Fruit fly (Drosophila melanogaster): ENCODE results near the gene CG13082.

Gene CG13082

DNA sequence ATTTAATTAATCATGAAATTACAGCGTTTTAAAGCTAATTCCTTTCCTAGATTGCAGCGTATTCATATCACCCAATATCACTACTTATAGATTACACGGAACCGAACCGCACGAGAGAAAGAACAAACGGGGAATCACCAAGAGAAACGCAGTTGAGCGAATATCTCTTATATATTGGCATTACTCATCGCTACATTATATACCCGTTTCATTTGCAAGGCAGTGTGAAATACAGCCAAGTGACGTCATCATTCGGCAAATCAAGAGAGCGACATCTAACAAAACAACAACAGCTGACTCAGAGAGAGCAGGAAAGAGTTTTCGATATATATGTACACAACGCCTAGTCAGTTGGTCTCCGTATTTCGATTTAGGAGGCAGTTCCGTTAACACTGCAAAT lies 9.9 kb downstream of the CG13082 start, which contains the start of gene Tep4 (continued):
- TF ChIP-seq wek (GFP tag; optimal IDR thresholded peaks at IDR 0.05) (peak; percentile 23), CG11093 (GFP tag; IDR thresholded peaks at IDR 0.05) (no peak), ara (GFP tag; IDR thresholded peaks at IDR 0.05) (no peak), CG30403 (GFP tag; optimal IDR thresholded peaks at IDR 0.05) (no peak), CG17385 (GFP tag; optimal IDR thresholded peaks at IDR 0.05) (peak; percentile 4), CG9817 (tag; optimal IDR thresholded peaks at IDR 0.05) (no peak), CG13296 (GFP tag; optimal IDR thresholded peaks at IDR 0.05) (no peak), CG12744 (GFP tag; optimal IDR thresholded peaks at IDR 0.05) (no peak), CG13287 (GFP tag; IDR thresholded peaks at IDR 0.05; ENCODE audit: partially characterized antibody) (no peak; the same call in 1 of the 2 replicates), CG8290 (GFP tag; optimal IDR thresholded peaks at IDR 0.05) (no peak), CG8290 (tag; optimal IDR thresholded peaks at IDR 0.05) (no peak), CG18011 (GFP tag; optimal IDR thresholded peaks at IDR 0.05) (no peak), Med (GFP tag) (peak; percentile 44), exex (tag; optimal IDR thresholded peaks at IDR 0.05) (peak; percentile 36), Eip74EF (GFP tag; optimal IDR thresholded peaks at IDR 0.05) (peak in 1 of 2 experiments; percentile 7), Mrtf (GFP tag; IDR thresholded peaks at IDR 0.05) (no peak), Dbx (GFP tag; IDR thresholded peaks at IDR 0.05) (no peak), Ets97D (GFP tag; optimal IDR thresholded peaks at IDR 0.05) (no peak), chinmo (GFP tag; IDR thresholded peaks at IDR 0.05; ENCODE audit: partially characterized antibody) (peak; percentile 92; the same call in 3 of the 4 replicates), CG12391 (tag; optimal IDR thresholded peaks at IDR 0.05) (no peak), CG13894 (tag; optimal IDR thresholded peaks at IDR 0.05) (peak; percentile 29), luna (GFP tag; optimal IDR thresholded peaks at IDR 0.05) (no peak), CG2199 (GFP tag; IDR thresholded peaks at IDR 0.05) (0 out of 3 replicates have a peak, but pooled peaks have one; percentile 6), crp (GFP tag; optimal IDR thresholded peaks at IDR 0.05) (peak in 1 of 2 experiments; percentile 44), CG1602 (GFP tag; optimal IDR thresholded peaks at IDR 0.05) (no peak), gfzf (GFP tag; optimal IDR thresholded peaks at IDR 0.05) (no peak)

DNA sequence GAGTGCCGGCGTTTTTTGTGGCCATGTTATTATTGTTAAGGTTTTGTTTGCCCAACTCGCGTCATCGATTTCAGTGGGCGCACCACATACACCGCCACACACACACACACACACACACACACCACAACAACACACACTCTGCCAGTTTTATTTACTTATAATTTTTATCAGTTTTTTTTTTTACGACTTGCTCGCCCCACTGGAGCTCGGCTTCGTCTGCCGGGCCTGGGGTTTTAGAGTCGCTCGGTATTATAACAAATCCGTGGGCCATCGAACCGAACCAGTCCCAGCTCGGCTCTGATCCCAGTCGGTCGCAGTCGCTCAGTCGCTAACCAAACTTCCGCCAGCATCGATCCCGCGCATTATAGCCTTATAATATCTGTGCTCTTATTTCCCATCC lies 11.2 kb downstream of the CG13082 start:
- TF ChIP-seq jumu (GFP tag; optimal IDR thresholded peaks at IDR 0.05) = no peak
- 0 out of 3 replicates have a peak, but pooled peaks have one; percentile 23 for TF ChIP-seq dysf (GFP tag; IDR thresholded peaks at IDR 0.05)
- no peak for TF ChIP-seq crc (GFP tag; optimal IDR thresholded peaks at IDR 0.05)
- TF ChIP-seq CG11456 (GFP tag; IDR thresholded peaks at IDR 0.05) = no peak
- no peak for TF ChIP-seq CG15601 (tag; optimal IDR thresholded peaks at IDR 0.05)
- peak; percentile 78 for TF ChIP-seq nom (GFP tag; optimal IDR thresholded peaks at IDR 0.05)
- no peak for TF ChIP-seq Lpt (GFP tag; optimal IDR thresholded peaks at IDR 0.05)
- TF ChIP-seq bbx (GFP tag; IDR thresholded peaks at IDR 0.05; ENCODE audit: partially characterized antibody) = 0 out of 2 replicates have a peak, but pooled peaks have one; percentile 40
- no peak for TF ChIP-seq CG32767 (GFP tag; IDR thresholded peaks at IDR 0.05)
- no peak for TF ChIP-seq stc (GFP tag; IDR thresholded peaks at IDR 0.05)
- TF ChIP-seq CG8478 (optimal IDR thresholded peaks at IDR 0.05) = no peak
- TF ChIP-seq Sox100B (GFP tag; optimal IDR thresholded peaks at IDR 0.05) = no peak
- TF ChIP-seq knrl (GFP tag; IDR thresholded peaks at IDR 0.05; ENCODE audit: partially characterized antibody) = no peak
- TF ChIP-seq TFAM (GFP tag; optimal IDR thresholded peaks at IDR 0.05) = no peak
- no peak for TF ChIP-seq cad (GFP tag; optimal IDR thresholded peaks at IDR 0.05)
- no peak for TF ChIP-seq bowl (GFP tag; IDR thresholded peaks at IDR 0.05)
- TF ChIP-seq CG1792 (GFP tag; optimal IDR thresholded peaks at IDR 0.05) = no peak
- TF ChIP-seq fd64A (GFP tag; optimal IDR thresholded peaks at IDR 0.05) = no peak
- TF ChIP-seq ato (GFP tag; IDR thresholded peaks at IDR 0.05; ENCODE audit: partially characterized antibody) = no peak
- TF ChIP-seq z (GFP tag; IDR thresholded peaks at IDR 0.05) = no peak
- TF ChIP-seq Rx (GFP tag; IDR thresholded peaks at IDR 0.05) = no peak
- TF ChIP-seq CG5953 (GFP tag; IDR thresholded peaks at IDR 0.05) = no peak
- TF ChIP-seq Camta (GFP tag; optimal IDR thresholded peaks at IDR 0.05) = no peak
- TF ChIP-seq CHES-1-like (GFP tag; optimal IDR thresholded peaks at IDR 0.05) = no peak
- no peak for TF ChIP-seq twi (tag; optimal IDR thresholded peaks at IDR 0.05)
- no peak for TF ChIP-seq MESR4 (GFP tag; optimal IDR thresholded peaks at IDR 0.05)
- TF ChIP-seq CG30020 (tag; optimal IDR thresholded peaks at IDR 0.05) = no peak
